Worm (Caenorhabditis elegans) whole organism, L1 larva: ENCODE results near the gene dmsr-4.
A peak's percentile ranks its signal among the peaks of the same experiment; 100 is the strongest.

Experiments
- C04F5.9 ChIP-seq: sonication (generic microtip); optimal IDR thresholded peaks from 2 replicates; lab custom pipeline; 2016; ENCODE audit warnings: missing genetic modification characterization, missing compliant biosample characterization
- C16A3.4 ChIP-seq: fragments of 150-350 bp; optimal IDR thresholded peaks from 2 replicates; lab custom pipeline; 2014; ENCODE audit warnings: missing biosample characterization, missing genetic modification characterization
- Y116A8C.19 ChIP-seq: sonication (generic microtip); optimal IDR thresholded peaks from 2 replicates; lab custom pipeline; 2016; ENCODE audit warnings: missing compliant biosample characterization, missing genetic modification characterization, borderline replicate concordance
- aly-2 ChIP-seq: fragments of 150-350 bp; optimal IDR thresholded peaks from 2 replicates; lab custom pipeline; 2014; ENCODE audit warnings: missing biosample characterization, missing genetic modification characterization
- blmp-1 ChIP-seq: fragments of 150-350 bp; optimal IDR thresholded peaks from 2 replicates; lab custom pipeline; 2014; ENCODE audit warnings: missing biosample characterization, missing genetic modification characterization
- ceh-8 ChIP-seq: fragments of 200-800 bp; sonication (Bioruptor generic); optimal IDR thresholded peaks from 2 replicates; lab custom pipeline; 2018; ENCODE audit warnings: mild to moderate bottlenecking, missing genetic modification characterization, moderate library complexity, missing compliant biosample characterization
- ceh-82 ChIP-seq, 3 experiments: fragments of 150-350 bp in 1 of 3; sonication (generic microtip) in 2 of 3; optimal IDR thresholded peaks; 2 replicates each; lab custom pipeline; 2014 to 2017; ENCODE audit warnings: missing biosample characterization in 3 of 3, missing genetic modification characterization in 3 of 3
- ceh-88 ChIP-seq: fragments of 200-800 bp; sonication (Bioruptor generic); IDR thresholded peaks from 2 replicates; pipeline ENCODE4 v1.3.6; 2022; ENCODE audit warnings: missing genetic modification characterization, missing compliant biosample characterization
- ceh-90 ChIP-seq: sonication (generic microtip); optimal IDR thresholded peaks from 2 replicates; lab custom pipeline; 2016; ENCODE audit warnings: missing genetic modification characterization, missing compliant biosample characterization
- ces-1 ChIP-seq: fragments of 150-350 bp; optimal IDR thresholded peaks from 2 replicates; lab custom pipeline; 2014; ENCODE audit warnings: missing biosample characterization, missing genetic modification reagents, missing genetic modification characterization
- dpl-1 ChIP-seq, 3 experiments: fragments of 150-350 bp in 2 of 3; sonication (generic microtip) in 1 of 3; optimal IDR thresholded peaks; 2 replicates each; lab custom pipeline; 2014 to 2017; ENCODE audit warnings: missing biosample characterization in 3 of 3, missing genetic modification characterization in 3 of 3, missing genetic modification reagents in 3 of 3
- efl-1 ChIP-seq, 4 experiments: fragments of 150-350 bp; optimal IDR thresholded peaks in 3 of 4; peaks in 1 of 4; 1 replicate in 1 of 4; 2 replicates in 3 of 4; lab custom pipeline; 2014; ENCODE audit warnings: missing biosample characterization in 2 of 4, missing genetic modification characterization in 2 of 4, missing genetic modification reagents in 2 of 4
- egl-13 ChIP-seq: sonication (generic microtip); optimal IDR thresholded peaks from 2 replicates; lab custom pipeline; 2016; ENCODE audit warnings: missing genotype, missing genetic modification reagents, missing genetic modification characterization, missing compliant biosample characterization
- elt-3 ChIP-seq, 6 experiments: fragments of 150-350 bp in 1 of 6; sonication (generic microtip); optimal IDR thresholded peaks; 2 replicates each; lab custom pipeline; 2017 to 2018; ENCODE audit warnings: missing biosample characterization in 6 of 6, missing genetic modification characterization in 6 of 6, inconsistent platforms in 1 of 6
- fkh-10 ChIP-seq: sonication (generic microtip); optimal IDR thresholded peaks from 2 replicates; lab custom pipeline; 2017; ENCODE audit warnings: missing biosample characterization, missing genetic modification reagents, missing genetic modification characterization
- grh-1 ChIP-seq: fragments of 200-800 bp; sonication (Bioruptor generic); IDR thresholded peaks from 2 replicates; pipeline ENCODE4 v1.3.6; 2022; ENCODE audit warnings: missing genetic modification reagents, missing genetic modification characterization, missing compliant biosample characterization
- hlh-17 ChIP-seq: fragments of 200-800 bp; sonication (Bioruptor generic); optimal IDR thresholded peaks from 2 replicates; lab custom pipeline; 2018; ENCODE audit warnings: missing genetic modification characterization, mild to moderate bottlenecking, missing compliant biosample characterization, moderate library complexity, borderline replicate concordance
- jun-1 ChIP-seq: fragments of 150-350 bp; optimal IDR thresholded peaks from 2 replicates; lab custom pipeline; 2014; ENCODE audit warnings: missing biosample characterization, missing genetic modification reagents, missing genetic modification characterization
- lin-13 ChIP-seq: fragments of 150-350 bp; optimal IDR thresholded peaks from 2 replicates; lab custom pipeline; 2014; ENCODE audit warnings: missing biosample characterization, missing genetic modification reagents, missing genetic modification characterization
- lin-14 ChIP-seq: fragments of 200-800 bp; sonication (Bioruptor generic); optimal IDR thresholded peaks from 2 replicates; lab custom pipeline; 2018; ENCODE audit warnings: mild to moderate bottlenecking, missing genetic modification characterization, moderate library complexity, missing compliant biosample characterization
- lin-15B ChIP-seq: fragments of 150-350 bp; sonication (generic microtip); optimal IDR thresholded peaks from 3 replicates; lab custom pipeline; 2014; ENCODE audit warnings: missing biosample characterization, missing genetic modification characterization
- lin-35 ChIP-seq, 2 experiments: fragments of 150-350 bp; optimal IDR thresholded peaks; 2 replicates each; lab custom pipeline; 2014; ENCODE audit warnings: missing biosample characterization in 2 of 2, missing genetic modification characterization in 2 of 2, missing genetic modification reagents in 2 of 2
- lir-3 ChIP-seq: sonication (generic microtip); optimal IDR thresholded peaks from 2 replicates; lab custom pipeline; 2016; ENCODE audit warnings: mild to moderate bottlenecking, missing genetic modification characterization, moderate library complexity, missing compliant biosample characterization; ENCODE audit not compliant: poor library complexity
- lsy-2 ChIP-seq, 2 experiments: fragments of 150-350 bp; optimal IDR thresholded peaks; 2 replicates each; lab custom pipeline; 2014; ENCODE audit warnings: missing biosample characterization in 2 of 2, missing genetic modification characterization in 2 of 2
- mab-9 ChIP-seq: fragments of 200-800 bp; sonication (Bioruptor generic); IDR thresholded peaks from 2 replicates; pipeline ENCODE4 v1.3.6; 2022; ENCODE audit warnings: missing genetic modification reagents, missing genetic modification characterization, missing compliant biosample characterization
- mdl-1 ChIP-seq, 2 experiments: fragments of 150-350 bp; optimal IDR thresholded peaks; 2 replicates each; lab custom pipeline; 2014 to 2017; ENCODE audit warnings: missing biosample characterization in 2 of 2, missing genetic modification characterization in 2 of 2, inconsistent platforms in 1 of 2
- mep-1 ChIP-seq: fragments of 150-350 bp; optimal IDR thresholded peaks from 2 replicates; lab custom pipeline; 2014; ENCODE audit warnings: missing biosample characterization, missing genetic modification characterization
- nhr-12 ChIP-seq: sonication (generic microtip); optimal IDR thresholded peaks from 2 replicates; lab custom pipeline; 2017; ENCODE audit warnings: missing biosample characterization, missing genetic modification characterization
- nhr-19 ChIP-seq: fragments of 200-800 bp; sonication (Bioruptor generic); conservative IDR thresholded peaks from 2 replicates; pipeline ENCODE4 v1.3.6; 2022; ENCODE audit warnings: missing genetic modification characterization, missing compliant biosample characterization
- nhr-20 ChIP-seq: sonication (generic microtip); optimal IDR thresholded peaks from 2 replicates; lab custom pipeline; 2016; ENCODE audit warnings: mild to moderate bottlenecking, missing genetic modification characterization, missing compliant biosample characterization
- nhr-47 ChIP-seq: sonication (generic microtip); optimal IDR thresholded peaks from 2 replicates; lab custom pipeline; 2016; ENCODE audit warnings: mild to moderate bottlenecking, missing genetic modification characterization, moderate library complexity, missing compliant biosample characterization
- nhr-71 ChIP-seq: sonication (generic microtip); optimal IDR thresholded peaks from 2 replicates; lab custom pipeline; 2016; ENCODE audit warnings: mild to moderate bottlenecking, missing genetic modification characterization, moderate library complexity, missing compliant biosample characterization
- nhr-77 ChIP-seq: fragments of 150-350 bp; optimal IDR thresholded peaks from 2 replicates; lab custom pipeline; 2014; ENCODE audit warnings: missing biosample characterization, missing genetic modification characterization
- nhr-85 ChIP-seq: sonication (generic microtip); peaks from one replicate; lab custom pipeline; 2016; ENCODE audit warnings: missing genetic modification characterization, inconsistent platforms, missing compliant biosample characterization
- pqm-1 ChIP-seq: sonication (generic microtip); optimal IDR thresholded peaks from 3 replicates; lab custom pipeline; 2017; ENCODE audit warnings: missing biosample characterization, missing genetic modification characterization
- rnt-1 ChIP-seq: sonication (generic microtip); optimal IDR thresholded peaks from 2 replicates; lab custom pipeline; 2016; ENCODE audit warnings: mild to moderate bottlenecking, missing genetic modification characterization, moderate library complexity, missing compliant biosample characterization
- skn-1 ChIP-seq: fragments of 150-350 bp; optimal IDR thresholded peaks from 2 replicates; lab custom pipeline; 2014; ENCODE audit warnings: missing biosample characterization, missing genetic modification characterization
- sup-37 ChIP-seq: fragments of 200-800 bp; sonication (Bioruptor generic); optimal IDR thresholded peaks from 2 replicates; lab custom pipeline; 2018; ENCODE audit warnings: mild to moderate bottlenecking, missing genetic modification characterization, missing compliant biosample characterization
- swsn-7 ChIP-seq: sonication (generic microtip); optimal IDR thresholded peaks from 2 replicates; lab custom pipeline; 2016; ENCODE audit warnings: missing genetic modification characterization, missing compliant biosample characterization
- unc-62 ChIP-seq: fragments of 150-350 bp; optimal IDR thresholded peaks from 2 replicates; lab custom pipeline; 2014; ENCODE audit warnings: missing biosample characterization, missing genetic modification reagents, missing genetic modification characterization
- unc-98 ChIP-seq: fragments of 200-800 bp; sonication (Bioruptor generic); IDR thresholded peaks from 2 replicates; pipeline ENCODE4 v1.3.6; 2022; ENCODE audit warnings: missing genetic modification characterization, missing compliant biosample characterization
- xbp-1 ChIP-seq: sonication (generic microtip); optimal IDR thresholded peaks from 2 replicates; lab custom pipeline; 2016; ENCODE audit warnings: missing genetic modification characterization, missing compliant biosample characterization
- zag-1 ChIP-seq: fragments of 150-350 bp; optimal IDR thresholded peaks from 2 replicates; lab custom pipeline; 2014; ENCODE audit warnings: missing biosample characterization, missing genetic modification characterization
- ztf-4 ChIP-seq: fragments of 150-350 bp; optimal IDR thresholded peaks from 2 replicates; lab custom pipeline; 2014; ENCODE audit warnings: missing biosample characterization, missing genetic modification characterization

Gene dmsr-4

ce11 chrII:305645-306044 is 51.2 kb downstream of the dmsr-4 start, which contains the start of gene col-69:
Gene col-69, minus strand, starts transcription at chrII:305745.
- TF ChIP-seq mdl-1 (tag; optimal IDR thresholded peaks at IDR 0.05; lab: Kevin White, UChicago) = no peak
- no peak for TF ChIP-seq efl-1 (optimal IDR thresholded peaks at IDR 0.05; lab: Kevin White, UChicago)
- peak in 1 of 2 experiments; percentile 17 for TF ChIP-seq efl-1 (GFP tag; optimal IDR thresholded peaks at IDR 0.05 in 1 of 2; lab: Kevin White, UChicago)

ce11 chrII:303927-304711 is 52.8 kb downstream of the dmsr-4 start:
- TF ChIP-seq C16A3.4 = no peak
- TF ChIP-seq swsn-7 (tag; lab: Kevin White, UChicago) = no peak
- TF ChIP-seq Y116A8C.19 = no peak
- no peak for TF ChIP-seq unc-98
- no peak for TF ChIP-seq ceh-82 (tag; optimal IDR thresholded peaks at IDR 0.05; lab: Kevin White, UChicago)
- TF ChIP-seq blmp-1 = no peak
- no peak for TF ChIP-seq nhr-71 (tag; lab: Kevin White, UChicago)
- TF ChIP-seq aly-2 (tag; lab: Kevin White, UChicago) = no peak
- TF ChIP-seq elt-3 (tag; optimal IDR thresholded peaks at IDR 0.05; lab: Kevin White, UChicago) = no peak
- no peak for TF ChIP-seq nhr-47 (tag; lab: Kevin White, UChicago)
- TF ChIP-seq lsy-2 (tag; optimal IDR thresholded peaks at IDR 0.05; lab: Kevin White, UChicago) = no peak
- no peak for TF ChIP-seq dpl-1 (GFP tag; optimal IDR thresholded peaks at IDR 0.05; lab: Kevin White, UChicago)
- TF ChIP-seq pqm-1 (tag; lab: Kevin White, UChicago) = no peak
- TF ChIP-seq xbp-1 = no peak
- no peak for TF ChIP-seq lin-35 (GFP tag; optimal IDR thresholded peaks at IDR 0.05; lab: Kevin White, UChicago)
- TF ChIP-seq skn-1 (tag; lab: Kevin White, UChicago) = no peak
- no peak for TF ChIP-seq zag-1 (tag; lab: Kevin White, UChicago)
- no peak for TF ChIP-seq lin-13 (GFP tag; lab: Kevin White, UChicago)
- TF ChIP-seq ztf-4 = no peak
- no peak for TF ChIP-seq mab-9 (GFP tag; lab: Robert Waterston, UW)

- TF ChIP-seq elt-3 (tag; optimal IDR thresholded peaks at IDR 0.05; lab: Kevin White, UChicago) = peak in 2 of 6 experiments; percentile 11 to 35
- no peak for TF ChIP-seq hlh-17 (GFP tag; lab: Kevin White, UChicago)
- TF ChIP-seq unc-62 (GFP tag; lab: Kevin White, UChicago) = no peak
- peak; percentile 99 for TF ChIP-seq blmp-1
- peak; percentile 6 for TF ChIP-seq lir-3 (tag; lab: Kevin White, UChicago)
- no peak for TF ChIP-seq unc-98
- no peak for TF ChIP-seq mab-9 (GFP tag; lab: Robert Waterston, UW)
- peak in 1 of 3 experiments; percentile 1 for TF ChIP-seq ceh-82 (tag; optimal IDR thresholded peaks at IDR 0.05; lab: Kevin White, UChicago)
- TF ChIP-seq mep-1 (tag; lab: Kevin White, UChicago) = peak; percentile 48
- no peak for TF ChIP-seq egl-13 (tag; lab: Kevin White, UChicago)
- peak; percentile 7 for TF ChIP-seq rnt-1
- no peak for TF ChIP-seq nhr-77 (tag; lab: Kevin White, UChicago)
- TF ChIP-seq lin-35 (GFP tag; optimal IDR thresholded peaks at IDR 0.05; lab: Kevin White, UChicago) = peak in 1 of 2 experiments; percentile 8
- TF ChIP-seq ces-1 = no peak
- TF ChIP-seq C16A3.4 = peak; percentile 2
- no peak for TF ChIP-seq ceh-90
- peak; percentile 91 for TF ChIP-seq nhr-85 (tag; lab: Kevin White, UChicago)
- TF ChIP-seq C04F5.9 (tag; lab: Kevin White, UChicago) = no peak
- TF ChIP-seq fkh-10 (GFP tag; lab: Kevin White, UChicago) = no peak
- TF ChIP-seq lin-13 (GFP tag; lab: Kevin White, UChicago) = no peak
- TF ChIP-seq lin-14 (GFP tag; lab: Kevin White, UChicago) = peak; percentile 79
- TF ChIP-seq ceh-88 (GFP tag; lab: Robert Waterston, UW) = no peak
- TF ChIP-seq dpl-1 (GFP tag; optimal IDR thresholded peaks at IDR 0.05; lab: Kevin White, UChicago) = peak in 1 of 3 experiments; percentile 2
- no peak for TF ChIP-seq jun-1 (tag; lab: Kevin White, UChicago)
- TF ChIP-seq grh-1 (GFP tag; lab: Robert Waterston, UW) = no peak; the same call in 1 of the 2 replicates
- TF ChIP-seq sup-37 (GFP tag; lab: Kevin White, UChicago) = no peak
- peak; percentile 36 for TF ChIP-seq nhr-20
- no peak for TF ChIP-seq nhr-19 (GFP tag; lab: Robert Waterston, UW)
- TF ChIP-seq nhr-12 (tag; lab: Kevin White, UChicago) = no peak
- no peak for TF ChIP-seq ceh-8 (GFP tag; lab: Kevin White, UChicago)
- no peak for TF ChIP-seq lin-15B (tag; lab: Kevin White, UChicago)
- TF ChIP-seq, all 84 proteins: peak for 12
Observed at ce11 chrII:300977-301772, 55.7 kb downstream of the dmsr-4 start, which contains the start of gene K01A2.5. Gene K01A2.5, plus strand, starts transcription at chrII:301273.
